Worm (Caenorhabditis elegans) whole organism, late embryonic: ENCODE results near the gene ZC13.1.

ENCODE experiments used
- C08G9.2 ChIP-seq: sonication (generic microtip); optimal IDR thresholded peaks from 2 replicates; lab custom pipeline; 2016; ENCODE audit warnings: mild to moderate bottlenecking, missing genetic modification characterization, moderate library complexity, missing compliant biosample characterization
- F13H6.1 ChIP-seq: sonication (generic microtip); optimal IDR thresholded peaks from 2 replicates; lab custom pipeline; 2016; ENCODE audit warnings: missing genetic modification characterization, missing compliant biosample characterization
- K02D7.2 ChIP-seq: sonication (generic microtip); optimal IDR thresholded peaks from 2 replicates; lab custom pipeline; 2017; ENCODE audit warnings: mild to moderate bottlenecking, missing genetic modification characterization, missing compliant biosample characterization
- K09A11.1 ChIP-seq: sonication (generic microtip); optimal IDR thresholded peaks from 2 replicates; lab custom pipeline; 2017; ENCODE audit warnings: antibody characterized with exemption, mild to moderate bottlenecking, missing genetic modification characterization, missing compliant biosample characterization; ENCODE audit not compliant: insufficient read depth
- T23F11.4 ChIP-seq: fragments of 200-800 bp; sonication (Bioruptor generic); optimal IDR thresholded peaks from 2 replicates; lab custom pipeline; 2018; ENCODE audit warnings: mild to moderate bottlenecking, missing genetic modification characterization, missing compliant biosample characterization
- ahr-1 ChIP-seq: sonication (generic microtip); optimal IDR thresholded peaks from 2 replicates; lab custom pipeline; 2016; ENCODE audit warnings: missing genetic modification characterization, missing compliant biosample characterization
- ceh-19 ChIP-seq: fragments of 200-800 bp; sonication (Bioruptor generic); optimal IDR thresholded peaks from 2 replicates; lab custom pipeline; 2018; ENCODE audit warnings: mild to moderate bottlenecking, missing genetic modification characterization, missing compliant biosample characterization
- ceh-2 ChIP-seq: sonication (generic microtip); optimal IDR thresholded peaks from 2 replicates; lab custom pipeline; 2016; ENCODE audit warnings: missing genotype, missing genetic modification characterization, missing compliant biosample characterization
- ceh-30 ChIP-seq: fragments of 150-350 bp; optimal IDR thresholded peaks from 2 replicates; lab custom pipeline; 2014; ENCODE audit warnings: missing biosample characterization, missing genetic modification characterization
- ceh-34 ChIP-seq: sonication (generic microtip); optimal IDR thresholded peaks from 2 replicates; lab custom pipeline; 2016; ENCODE audit warnings: mild to moderate bottlenecking, missing genetic modification characterization, missing compliant biosample characterization
- ceh-45 ChIP-seq: fragments of 200-800 bp; sonication (Bioruptor generic); IDR thresholded peaks from 2 replicates; pipeline ENCODE4 v1.3.6; 2022; ENCODE audit warnings: missing genetic modification reagents, missing genetic modification characterization, missing compliant biosample characterization
- ceh-9 ChIP-seq: sonication (generic microtip); optimal IDR thresholded peaks from 2 replicates; lab custom pipeline; 2016; ENCODE audit warnings: mild to moderate bottlenecking, missing genetic modification characterization, inconsistent platforms, missing compliant biosample characterization
- che-1 ChIP-seq: sonication (generic microtip); optimal IDR thresholded peaks from 2 replicates; lab custom pipeline; 2016; ENCODE audit warnings: mild to moderate bottlenecking, missing genetic modification characterization, missing compliant biosample characterization
- dmd-4 ChIP-seq: sonication (generic microtip); optimal IDR thresholded peaks from 2 replicates; lab custom pipeline; 2016; ENCODE audit warnings: borderline replicate concordance, missing genetic modification characterization, missing compliant biosample characterization
- elt-4 ChIP-seq: sonication (generic microtip); optimal IDR thresholded peaks from 2 replicates; lab custom pipeline; 2016; ENCODE audit warnings: missing genetic modification characterization, missing compliant biosample characterization
- ets-4 ChIP-seq: sonication (generic microtip); optimal IDR thresholded peaks from 2 replicates; lab custom pipeline; 2016; ENCODE audit warnings: missing genetic modification characterization, missing compliant biosample characterization
- fkh-6 ChIP-seq: sonication (generic microtip); optimal IDR thresholded peaks from 2 replicates; lab custom pipeline; 2016; ENCODE audit warnings: missing genetic modification characterization, missing compliant biosample characterization
- hlh-13 ChIP-seq: fragments of 200-800 bp; sonication (Bioruptor generic); optimal IDR thresholded peaks from 2 replicates; lab custom pipeline; 2018; ENCODE audit warnings: mild to moderate bottlenecking, missing genetic modification characterization, missing compliant biosample characterization
- hlh-15 ChIP-seq: sonication (generic microtip); optimal IDR thresholded peaks from 2 replicates; lab custom pipeline; 2016; ENCODE audit warnings: missing genetic modification characterization, missing compliant biosample characterization
- lin-11 ChIP-seq: fragments of 200-800 bp; sonication (Bioruptor generic); optimal IDR thresholded peaks from 2 replicates; lab custom pipeline; 2018; ENCODE audit warnings: mild to moderate bottlenecking, missing genetic modification characterization, missing compliant biosample characterization
- madf-2 ChIP-seq: sonication (generic microtip); optimal IDR thresholded peaks from 2 replicates; lab custom pipeline; 2017; ENCODE audit warnings: missing genetic modification characterization, missing compliant biosample characterization
- mec-3 ChIP-seq: sonication (generic microtip); optimal IDR thresholded peaks from 2 replicates; lab custom pipeline; 2016; ENCODE audit warnings: borderline replicate concordance, missing genetic modification characterization, missing compliant biosample characterization
- pag-3 ChIP-seq: sonication (generic microtip); optimal IDR thresholded peaks from 2 replicates; lab custom pipeline; 2016; ENCODE audit warnings: missing compliant biosample characterization, missing genetic modification characterization, borderline replicate concordance
- pha-2 ChIP-seq: sonication (generic microtip); optimal IDR thresholded peaks from 2 replicates; lab custom pipeline; 2017; ENCODE audit warnings: mild to moderate bottlenecking, missing genetic modification characterization, missing compliant biosample characterization
- pros-1 ChIP-seq: fragments of 150-350 bp; optimal IDR thresholded peaks from 2 replicates; lab custom pipeline; 2014; ENCODE audit warnings: missing biosample characterization, missing genetic modification reagents, missing genetic modification characterization
- ref-2 ChIP-seq: sonication (generic microtip); optimal IDR thresholded peaks from 2 replicates; lab custom pipeline; 2016; ENCODE audit warnings: missing genetic modification characterization, missing compliant biosample characterization
- rnt-1 ChIP-seq: sonication (generic microtip); optimal IDR thresholded peaks from 2 replicates; lab custom pipeline; 2016; ENCODE audit warnings: missing genetic modification characterization, missing compliant biosample characterization
- sdc-2 ChIP-seq: sonication (generic microtip); optimal IDR thresholded peaks from 2 replicates; lab custom pipeline; 2016; ENCODE audit warnings: missing genotype, missing genetic modification characterization, missing compliant biosample characterization
- sox-2 ChIP-seq: fragments of 200-800 bp; sonication (Bioruptor generic); IDR thresholded peaks from 2 replicates; pipeline ENCODE4 v1.3.6; 2022; ENCODE audit warnings: missing genetic modification reagents, missing genetic modification characterization, missing compliant biosample characterization
- syd-9 ChIP-seq: sonication (generic microtip); optimal IDR thresholded peaks from 2 replicates; lab custom pipeline; 2016; ENCODE audit warnings: mild to moderate bottlenecking, missing genetic modification characterization, moderate library complexity, missing compliant biosample characterization
- tbx-2 ChIP-seq: sonication (generic microtip); optimal IDR thresholded peaks from 2 replicates; lab custom pipeline; 2016; ENCODE audit warnings: missing genetic modification characterization, missing compliant biosample characterization
- ttx-3 ChIP-seq: sonication (generic microtip); optimal IDR thresholded peaks from 2 replicates; lab custom pipeline; 2016; ENCODE audit warnings: missing genetic modification reagents, missing genetic modification characterization, missing compliant biosample characterization
- unc-3 ChIP-seq, 2 experiments: fragments of 200-800 bp in 1 of 2; sonication (Bioruptor generic) in 1 of 2; sonication (generic microtip) in 1 of 2; conservative IDR thresholded peaks in 1 of 2; optimal IDR thresholded peaks in 1 of 2; 2 replicates each; pipeline versions ENCODE4 v1.3.6 to Lab custom; 2016 to 2022; ENCODE audit warnings: missing compliant biosample characterization in 2 of 2, missing genetic modification characterization in 2 of 2, missing genetic modification reagents in 1 of 2
- unc-42 ChIP-seq: sonication (generic microtip); optimal IDR thresholded peaks from 2 replicates; lab custom pipeline; 2016; ENCODE audit warnings: missing genotype, missing genetic modification characterization, missing compliant biosample characterization
- unc-55 ChIP-seq: sonication (generic microtip); optimal IDR thresholded peaks from 2 replicates; lab custom pipeline; 2017; ENCODE audit warnings: missing biosample characterization, missing genetic modification reagents, missing genetic modification characterization
- unc-86 ChIP-seq: sonication (generic microtip); optimal IDR thresholded peaks from 2 replicates; lab custom pipeline; 2016; ENCODE audit warnings: missing genetic modification characterization, missing compliant biosample characterization
- zip-5 ChIP-seq: sonication (generic microtip); optimal IDR thresholded peaks from 2 replicates; lab custom pipeline; 2016; ENCODE audit warnings: missing genetic modification characterization, missing compliant biosample characterization
- ztf-16 ChIP-seq: sonication (generic microtip); optimal IDR thresholded peaks from 2 replicates; lab custom pipeline; 2017; ENCODE audit warnings: missing genetic modification characterization, missing compliant biosample characterization

ZC13.1 gene

DNA sequence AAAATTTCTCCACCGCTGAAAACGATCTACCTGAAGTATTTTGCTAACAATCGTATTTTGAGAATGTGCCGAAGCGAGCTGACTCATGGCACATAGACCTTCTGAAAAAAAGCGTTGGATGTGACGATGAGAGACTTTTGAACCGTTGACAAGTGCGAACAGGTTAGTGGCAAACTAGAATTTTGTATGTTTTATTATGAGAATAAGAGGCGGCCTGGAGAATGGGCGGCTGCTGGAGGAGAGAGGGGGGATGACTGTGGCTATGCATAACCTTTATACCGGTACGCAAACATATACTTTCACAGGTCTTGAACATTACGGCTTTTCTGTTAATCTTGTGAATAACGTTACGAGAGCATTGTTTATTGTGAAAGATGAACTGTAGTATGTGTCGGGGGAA, 11.3 kb downstream of the ZC13.1 start, which contains the start of gene mam-1:
TSS of gene mam-1 (minus strand) at position 101 of the 400 bp plus-strand sequence.
- TF ChIP-seq C08G9.2 (tag; lab: Kevin White, UChicago) (no peak), ref-2 (no peak), che-1 (tag; lab: Kevin White, UChicago) (no peak), hlh-15 (tag; lab: Kevin White, UChicago) (no peak), madf-2 (no peak), ceh-34 (no peak), tbx-2 (no peak), hlh-13 (GFP tag; lab: Kevin White, UChicago) (no peak), pag-3 (no peak), pros-1 (tag; lab: Kevin White, UChicago) (no peak), sdc-2 (tag; lab: Kevin White, UChicago) (no peak), lin-11 (tag; lab: Kevin White, UChicago) (no peak), unc-3 (GFP tag; conservative IDR thresholded peaks at IDR 0.05; lab: Robert Waterston, UW) (no peak), unc-3 (tag; optimal IDR thresholded peaks at IDR 0.05; lab: Kevin White, UChicago) (no peak), zip-5 (tag; lab: Kevin White, UChicago) (no peak), fkh-6 (no peak), unc-55 (GFP tag; lab: Kevin White, UChicago) (no peak), elt-4 (tag; lab: Kevin White, UChicago) (no peak), syd-9 (tag; lab: Kevin White, UChicago) (no peak), mec-3 (no peak), unc-86 (no peak)

DNA sequence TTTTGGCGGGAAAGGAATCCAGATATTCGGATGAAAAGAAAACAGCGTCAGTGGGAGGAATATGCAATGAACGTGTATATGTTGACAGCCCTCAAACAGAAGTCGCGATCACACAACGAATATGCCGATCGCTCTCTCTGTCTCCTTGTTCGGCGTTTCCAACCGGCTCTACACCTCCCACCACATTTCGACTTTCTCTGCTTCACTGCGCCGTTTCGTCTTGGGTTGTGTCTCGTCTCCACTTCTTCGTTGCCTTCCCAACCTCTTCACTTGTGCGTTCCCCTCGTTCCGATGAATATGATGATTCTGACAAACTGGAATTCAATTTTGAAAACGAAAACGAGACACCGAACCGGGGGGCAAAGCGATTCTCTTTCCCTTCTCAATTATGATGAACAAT, 20.9 kb downstream of the ZC13.1 start, which contains the start of gene mab-7:
TSS of gene mab-7 (minus strand) at position 101 of the 400 bp plus-strand sequence.
- TF ChIP-seq pha-2 (tag; lab: Kevin White, UChicago) (no peak), K02D7.2 (no peak), unc-42 (no peak), ztf-16 (tag; lab: Kevin White, UChicago) (no peak), unc-55 (GFP tag; lab: Kevin White, UChicago) (no peak), K09A11.1 (tag; lab: Kevin White, UChicago) (no peak), ceh-2 (tag; lab: Kevin White, UChicago) (no peak)

DNA sequence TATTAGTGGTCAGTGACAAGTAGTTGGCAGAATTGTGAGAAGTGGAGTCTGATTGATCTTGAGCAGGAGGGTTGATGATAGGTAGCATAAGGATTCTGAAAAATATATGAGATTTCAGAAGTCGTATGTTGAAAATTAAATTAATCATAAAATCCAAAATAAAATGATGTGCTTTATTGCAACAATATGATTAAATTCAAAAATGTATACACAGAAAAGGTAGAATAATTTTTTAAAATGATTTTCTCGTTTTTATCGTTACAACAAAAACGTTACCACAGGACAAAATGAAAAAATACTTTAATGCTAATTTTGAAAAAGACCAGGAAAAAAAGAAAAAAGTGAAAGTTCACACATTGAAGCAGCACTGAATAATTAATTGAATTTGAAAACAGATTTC, 25.5 kb downstream of the ZC13.1 start, which contains the start of gene ZC13.10:
TSS of gene ZC13.10 (minus strand) at position 101 of the 400 bp plus-strand sequence.
- TF ChIP-seq ceh-30, result no peak

DNA sequence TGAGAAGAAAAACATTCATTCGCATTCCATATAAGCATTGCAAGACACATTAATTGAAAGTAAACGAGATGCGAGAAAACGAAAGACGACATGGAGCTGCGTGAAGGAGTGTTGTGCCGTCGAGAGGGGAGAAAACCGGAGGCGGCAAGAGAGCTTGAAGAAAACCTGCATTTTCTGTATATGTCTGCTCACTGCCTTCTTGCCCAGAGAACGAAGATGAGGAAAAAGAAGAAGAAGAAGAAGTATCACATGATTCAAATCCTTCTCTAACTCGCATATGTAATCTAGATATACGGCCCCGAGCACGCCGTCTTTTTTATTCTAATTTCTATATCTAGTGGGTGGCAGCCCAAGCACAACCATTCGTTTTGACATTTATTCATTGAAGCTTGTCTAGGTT, 33.3 kb downstream of the ZC13.1 start:
- no peak for TF ChIP-seq ceh-30
- TF ChIP-seq pros-1 (tag; lab: Kevin White, UChicago), result no peak
- TF ChIP-seq ceh-2 (tag; lab: Kevin White, UChicago), result no peak
- no peak for TF ChIP-seq ahr-1 (tag; lab: Kevin White, UChicago)
- no peak for TF ChIP-seq F13H6.1
- no peak for TF ChIP-seq madf-2
- TF ChIP-seq unc-42, result peak; percentile 37

DNA sequence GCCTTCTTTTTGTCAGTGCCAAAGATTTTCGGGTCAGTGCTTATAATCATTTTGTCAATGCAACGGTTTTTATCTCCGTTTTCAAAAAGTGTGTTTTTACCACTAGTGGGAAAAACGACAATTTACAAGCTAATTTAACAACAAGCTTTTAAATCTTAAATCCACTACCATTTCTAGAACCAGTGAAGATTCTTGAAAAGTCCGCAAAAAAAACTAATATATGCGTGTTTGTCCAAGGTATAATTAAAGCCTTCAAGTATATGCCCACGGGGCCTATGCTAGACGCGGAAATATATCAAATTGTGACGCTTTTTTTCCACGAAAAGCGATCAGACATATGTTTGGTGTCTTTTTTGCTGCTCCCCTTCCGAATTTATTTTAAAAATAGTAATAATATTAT, 35.5 kb downstream of the ZC13.1 start:
- TF ChIP-seq syd-9 (tag; lab: Kevin White, UChicago) (no peak), ceh-9 (tag; lab: Kevin White, UChicago) (no peak), pag-3 (no peak), dmd-4 (tag; lab: Kevin White, UChicago) (no peak), ets-4 (no peak), ttx-3 (tag; lab: Kevin White, UChicago) (no peak)

DNA sequence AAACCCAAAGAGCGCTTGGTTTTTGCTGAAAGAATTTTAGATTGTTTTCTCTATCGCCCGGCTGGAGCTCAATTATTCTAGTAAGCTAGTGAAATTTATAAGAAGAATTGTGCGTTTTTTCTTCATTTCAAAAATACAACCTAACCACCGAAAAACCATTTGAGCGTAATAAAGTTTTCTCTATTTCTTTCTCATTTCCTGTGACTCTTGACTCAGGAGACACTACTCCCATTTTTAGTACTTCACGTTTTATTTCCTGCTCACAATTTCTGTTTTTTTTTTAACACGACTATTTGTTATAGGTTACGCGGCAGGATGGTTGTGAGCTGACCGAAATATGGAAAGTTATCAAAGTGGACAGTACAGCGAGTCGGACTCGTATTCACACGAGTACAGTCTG, 36.0 kb downstream of the ZC13.1 start, which contains the start of gene F35H12.6:
TSS of gene F35H12.6 (plus strand) at position 301 of the 400 bp plus-strand sequence.
- no peak for TF ChIP-seq ceh-19 (GFP tag; lab: Kevin White, UChicago)
- TF ChIP-seq F13H6.1, result no peak
- TF ChIP-seq ceh-45 (GFP tag; lab: Robert Waterston, UW), result no peak
- TF ChIP-seq pha-2 (tag; lab: Kevin White, UChicago), result no peak
- TF ChIP-seq tbx-2, result no peak
- no peak for TF ChIP-seq unc-42
- TF ChIP-seq K02D7.2, result no peak
- TF ChIP-seq sox-2 (GFP tag; lab: Robert Waterston, UW), result no peak
- TF ChIP-seq rnt-1 (tag; lab: Kevin White, UChicago), result no peak
- no peak for TF ChIP-seq T23F11.4 (GFP tag; lab: Kevin White, UChicago)
